Worm (Caenorhabditis elegans): ENCODE measurements around the gene ZK1128.3.

DNA sequence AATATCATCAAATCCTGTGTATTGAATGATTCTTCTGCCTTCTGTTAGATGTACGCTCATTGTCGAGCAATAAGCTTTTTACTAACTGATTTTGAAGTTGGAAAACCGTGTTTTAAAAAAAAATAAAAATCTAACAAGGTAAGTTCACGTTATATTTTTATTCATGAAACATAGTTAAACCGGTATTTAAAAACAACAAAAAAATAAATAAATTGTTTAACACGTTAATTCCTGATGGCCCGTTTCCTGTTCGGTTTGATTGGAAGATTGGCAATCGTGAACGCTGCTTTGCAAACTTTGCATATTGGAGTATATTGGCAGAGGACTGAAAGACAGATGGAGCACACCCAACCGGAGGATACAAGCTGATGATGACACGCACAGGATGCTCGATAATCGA lies at the start of gene ZK1128.3:
- TF ChIP-seq ceh-9 (tag; optimal IDR thresholded peaks at IDR 0.05) (no peak), aly-2 (tag; optimal IDR thresholded peaks at IDR 0.05) (no peak), nhr-237 (tag; optimal IDR thresholded peaks at IDR 0.05) (no peak), elt-2 (tag; optimal IDR thresholded peaks at IDR 0.05) (no peak), elt-3 (tag; optimal IDR thresholded peaks at IDR 0.05) (no peak), skn-1 (tag; optimal IDR thresholded peaks at IDR 0.05) (no peak), nfya-1 (tag; optimal IDR thresholded peaks at IDR 0.05; ENCODE audit: insufficient read depth) (no peak), sea-2 (GFP tag; optimal IDR thresholded peaks at IDR 0.05) (no peak), pqm-1 (tag; optimal IDR thresholded peaks at IDR 0.05) (no peak), ama-1 (optimal IDR thresholded peaks at IDR 0.05) (no peak), nhr-12 (tag; optimal IDR thresholded peaks at IDR 0.05) (no peak), fos-1 (tag; optimal IDR thresholded peaks at IDR 0.05) (no peak)
